Worm (Caenorhabditis elegans): ENCODE data around the gene irld-67.

irld-67 gene

DNA sequence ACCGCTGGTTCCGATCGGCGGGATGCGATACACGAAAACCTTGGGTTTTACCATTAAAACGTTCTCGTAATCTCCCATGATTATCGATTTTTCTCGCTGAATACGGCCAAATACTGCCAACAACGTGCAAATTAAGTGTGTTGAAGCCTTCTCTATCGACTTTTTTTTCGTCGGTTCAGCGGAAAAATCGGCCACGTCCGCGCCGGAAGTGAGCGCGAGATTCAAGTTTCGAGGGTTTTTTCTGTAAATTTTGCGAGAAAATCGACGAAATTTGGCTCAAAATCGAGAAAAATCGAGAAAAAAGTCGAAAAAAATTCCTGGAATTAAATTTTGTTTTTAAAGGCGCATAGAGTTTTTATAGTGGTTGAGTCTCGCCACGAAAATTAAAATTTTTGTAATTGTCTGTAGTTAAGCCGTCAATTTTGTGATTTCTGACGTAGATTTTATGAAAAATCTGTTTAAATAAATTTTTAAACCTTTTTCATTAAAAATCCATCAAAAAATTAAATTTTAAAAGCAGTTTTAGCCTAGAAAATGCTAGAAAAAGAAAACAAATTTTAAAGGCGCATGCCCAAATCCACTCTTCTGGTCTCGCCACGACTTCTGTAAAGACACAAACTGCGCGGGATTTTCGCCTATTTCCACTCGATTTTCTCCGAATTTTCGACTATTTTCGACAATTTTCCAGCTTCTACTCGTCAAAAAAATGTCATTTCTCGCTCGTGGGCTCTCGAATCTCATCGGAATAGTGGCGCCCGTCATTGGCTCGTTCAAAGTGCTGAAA is 15.0 kb downstream of the irld-67 start, which contains the start of the genes ncap-1 and Y110A2AR.1 (continued):
- no peak for TF ChIP-seq ama-1 (optimal IDR thresholded peaks at IDR 0.05)
- no peak for TF ChIP-seq ama-1 (GFP tag; optimal IDR thresholded peaks at IDR 0.05)
- peak; percentile 58 for TF ChIP-seq lin-54 (GFP tag; optimal IDR thresholded peaks at IDR 0.05)
- peak; percentile 87 for TF ChIP-seq ceh-91 (GFP tag; IDR thresholded peaks at IDR 0.05)
- TF ChIP-seq F57A8.1 (GFP tag; optimal IDR thresholded peaks at IDR 0.05) = no peak
- 0 out of 2 replicates have a peak, but pooled peaks have one; percentile 29 for TF ChIP-seq rcor-1 (GFP tag; IDR thresholded peaks at IDR 0.05)
- peak; percentile 16 for TF ChIP-seq athp-1 (tag; optimal IDR thresholded peaks at IDR 0.05)
- TF ChIP-seq F33H1.4 (GFP tag; IDR thresholded peaks at IDR 0.05) = peak; percentile 99
- TF ChIP-seq lsl-1 (GFP tag; optimal IDR thresholded peaks at IDR 0.05) = peak; percentile 100
- no peak for TF ChIP-seq lir-1 (GFP tag; conservative IDR thresholded peaks at IDR 0.05)

ce11 chrII:2913505-2913904 is 20.7 kb downstream of the irld-67 start, which contains the start of gene ubc-15:
Gene ubc-15, minus strand, starts transcription at chrII:2913605.
- TF ChIP-seq ceh-100 (GFP tag; IDR thresholded peaks at IDR 0.05) (no peak), hmg-1.2 (GFP tag; IDR thresholded peaks at IDR 0.05) (peak; percentile 15; the same call in 1 of the 2 replicates), atf-7 (tag; optimal IDR thresholded peaks at IDR 0.05) (peak; percentile 37)

- TF ChIP-seq ceh-40 (GFP tag; IDR thresholded peaks at IDR 0.05) (no peak), egrh-3 (GFP tag; IDR thresholded peaks at IDR 0.05) (peak; percentile 97), F33H1.4 (GFP tag; IDR thresholded peaks at IDR 0.05) (no peak), sptf-2 (GFP tag; optimal IDR thresholded peaks at IDR 0.05) (no peak), let-607 (tag; optimal IDR thresholded peaks at IDR 0.05) (no peak), xnd-1 (tag; optimal IDR thresholded peaks at IDR 0.05) (no peak), dpff-1 (tag; optimal IDR thresholded peaks at IDR 0.05) (no peak), dox-1 (GFP tag; IDR thresholded peaks at IDR 0.05) (no peak), nhr-90 (tag; optimal IDR thresholded peaks at IDR 0.05) (no peak), dpl-1 (GFP tag; optimal IDR thresholded peaks at IDR 0.05) (no peak), snpc-1.3 (tag; optimal IDR thresholded peaks at IDR 0.05; ENCODE audit: insufficient read depth) (no peak), zfh-2 (GFP tag; conservative IDR thresholded peaks at IDR 0.05) (peak; percentile 78; the same call in 1 of the 2 replicates), snpc-4 (GFP tag; optimal IDR thresholded peaks at IDR 0.05) (no peak), snpc-4 (tag; optimal IDR thresholded peaks at IDR 0.05) (no peak), ama-1 (optimal IDR thresholded peaks at IDR 0.05) (no peak), ama-1 (GFP tag; optimal IDR thresholded peaks at IDR 0.05) (no peak), tbp1 (GFP tag; optimal IDR thresholded peaks at IDR 0.05) (no peak)
These were observed 30.5 kb downstream of the irld-67 start for ce11 chrII:2903748-2904147.

ce11 chrII:2901158-2901557 is 33.1 kb downstream of the irld-67 start:
- no peak for TF ChIP-seq egrh-3 (GFP tag; IDR thresholded peaks at IDR 0.05)
- no peak for TF ChIP-seq F10E7.11 (tag; optimal IDR thresholded peaks at IDR 0.05)
- TF ChIP-seq nhr-179 (tag; optimal IDR thresholded peaks at IDR 0.05) = no peak
- no peak for TF ChIP-seq nfyb-1 (GFP tag; IDR thresholded peaks at IDR 0.05)
- TF ChIP-seq ztf-22 (GFP tag; optimal IDR thresholded peaks at IDR 0.05) = no peak
- no peak for TF ChIP-seq akir-1 (GFP tag; optimal IDR thresholded peaks at IDR 0.05)
- TF ChIP-seq aptf-3 (GFP tag; IDR thresholded peaks at IDR 0.05) = no peak
- no peak for TF ChIP-seq efl-1 (GFP tag; optimal IDR thresholded peaks at IDR 0.05)
- no peak for TF ChIP-seq F57A8.1 (GFP tag; optimal IDR thresholded peaks at IDR 0.05)
- TF ChIP-seq ama-1 (optimal IDR thresholded peaks at IDR 0.05) = no peak
- TF ChIP-seq ama-1 (GFP tag; optimal IDR thresholded peaks at IDR 0.05) = no peak
- TF ChIP-seq hmg-20 (GFP tag; IDR thresholded peaks at IDR 0.05) = no peak
- TF ChIP-seq xnd-1 (tag; optimal IDR thresholded peaks at IDR 0.05) = no peak
- TF ChIP-seq hlh-26 (GFP tag; conservative IDR thresholded peaks at IDR 0.05) = no peak
- no peak for TF ChIP-seq Y53F4B.3 (GFP tag; IDR thresholded peaks at IDR 0.05)

Measured in whole organism, young adult.